Worm (Caenorhabditis elegans): Measurements from ENCODE around the gene sdz-33.

DNA sequence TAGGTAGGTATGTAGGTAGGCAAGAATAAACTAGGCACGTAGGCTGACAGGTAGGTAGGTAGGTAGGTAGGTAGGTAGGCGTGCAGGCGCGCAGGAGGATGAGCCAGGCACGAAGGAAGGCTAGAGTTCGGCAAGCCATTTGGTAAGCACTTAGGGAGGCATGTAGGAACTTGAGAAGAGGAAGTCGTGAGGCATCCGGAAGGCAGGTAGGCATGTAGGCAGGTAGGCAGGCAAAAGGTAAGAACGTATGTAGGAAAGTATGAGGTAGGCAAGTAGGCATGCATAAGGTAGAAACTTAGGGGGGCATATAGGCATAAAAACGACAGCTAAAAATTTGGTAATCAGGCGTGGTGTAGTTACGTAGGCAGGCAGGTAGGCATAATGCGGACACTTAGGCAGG lies 31.1 kb upstream of the sdz-33 start:
- no peak for TF ChIP-seq nhr-77 (tag; optimal IDR thresholded peaks at IDR 0.05)
- no peak for TF ChIP-seq lsy-2 (tag; optimal IDR thresholded peaks at IDR 0.05)
- TF ChIP-seq unc-39 (tag; optimal IDR thresholded peaks at IDR 0.05) = no peak
- TF ChIP-seq arid-1 (GFP tag; conservative IDR thresholded peaks at IDR 0.05) = no peak
- no peak for TF ChIP-seq daf-16 (GFP tag; optimal IDR thresholded peaks at IDR 0.05)
- TF ChIP-seq daf-16 (tag; optimal IDR thresholded peaks at IDR 0.05) = no peak

All from whole organism, L4 larva.